ENCODE assay signal across 5 fruit fly cellular contexts in genomic region chr3L:22749147-22749550, dm6.
TF ChIP-seq lines count a peak whose summit lies in the region.

TSS of gene SPoCk (plus strand) at chr3L:22749444.

- TF ChIP-seq CTCF in S2 (optimal IDR thresholded peaks at IDR 0.05; lab: Kevin White, UChicago), result peak; percentile 37 to 46
- peak; percentile 63 for TF ChIP-seq CTCF in whole organism, embryonic (GFP tag; optimal IDR thresholded peaks at IDR 0.05; lab: Kevin White, UChicago)

TF ChIP-seq in whole organism, embryonic, 481 proteins besides CTCF, POLR2A, EP300 and RAD21 (continues in another document):
- TF ChIP-seq dysf (GFP tag; IDR thresholded peaks at IDR 0.05; lab: Robert Waterston, UW) (no peak), Chrac-16 (GFP tag; optimal IDR thresholded peaks at IDR 0.05; lab: Kevin White, UChicago) (no peak), scrt (GFP tag; optimal IDR thresholded peaks at IDR 0.05; lab: Kevin White, UChicago) (peak; percentile 20), jing (GFP tag; optimal IDR thresholded peaks at IDR 0.05; lab: Kevin White, UChicago) (no peak), CG1603 (tag; optimal IDR thresholded peaks at IDR 0.05; lab: Kevin White, UChicago) (peak; percentile 13), sd (tag; optimal IDR thresholded peaks at IDR 0.05; lab: Kevin White, UChicago) (no peak), Oli (tag; optimal IDR thresholded peaks at IDR 0.05; lab: Kevin White, UChicago) (no peak), CG31388 (GFP tag; optimal IDR thresholded peaks at IDR 0.05; lab: Kevin White, UChicago) (no peak), CG12769 (tag; optimal IDR thresholded peaks at IDR 0.05; lab: Kevin White, UChicago) (no peak), abd-A (tag; optimal IDR thresholded peaks at IDR 0.05; lab: Kevin White, UChicago) (peak; percentile 1), CG16813 (GFP tag; IDR thresholded peaks at IDR 0.05; lab: Robert Waterston, UW; ENCODE audit: partially characterized antibody) (peak; percentile 17; the same call in 1 of the 3 replicates), Spps (tag; optimal IDR thresholded peaks at IDR 0.05; lab: Kevin White, UChicago) (no peak), CG9797 (GFP tag; optimal IDR thresholded peaks at IDR 0.05; lab: Kevin White, UChicago) (peak; percentile 60), Sin3A (optimal IDR thresholded peaks at IDR 0.05; lab: Kevin White, UChicago) (no peak), prd (optimal IDR thresholded peaks at IDR 0.05; lab: Kevin White, UChicago) (no peak), prd (GFP tag; IDR thresholded peaks at IDR 0.05; lab: Robert Waterston, UW) (no peak), CG15073 (GFP tag; optimal IDR thresholded peaks at IDR 0.05; lab: Kevin White, UChicago) (no peak), Elba2 (GFP tag; optimal IDR thresholded peaks at IDR 0.05; lab: Kevin White, UChicago) (no peak), gsb-n (tag; optimal IDR thresholded peaks at IDR 0.05; lab: Kevin White, UChicago) (no peak), tup (GFP tag; optimal IDR thresholded peaks at IDR 0.05; lab: Kevin White, UChicago) (no peak), Abd-B (GFP tag; optimal IDR thresholded peaks at IDR 0.05; lab: Kevin White, UChicago) (no peak), Ada2b (GFP tag; IDR thresholded peaks at IDR 0.05; lab: Robert Waterston, UW) (no peak), CG2889 (GFP tag; IDR thresholded peaks at IDR 0.05; lab: Robert Waterston, UW) (no peak), otp (GFP tag; IDR thresholded peaks at IDR 0.05; lab: Robert Waterston, UW) (no peak)

TF ChIP-seq in whole organism, prepupa, 60 proteins besides CTCF, POLR2A, EP300 and RAD21:
- TF ChIP-seq Eip78C (GFP tag; lab: Kevin White, UChicago) (peak; percentile 69), CG1621 (tag; optimal IDR thresholded peaks at IDR 0.05; lab: Kevin White, UChicago) (peak; percentile 63), svp (GFP tag; lab: Kevin White, UChicago) (peak; percentile 57), CG3032 (tag; optimal IDR thresholded peaks at IDR 0.05; lab: Kevin White, UChicago) (peak; percentile 9), ss (GFP tag; optimal IDR thresholded peaks at IDR 0.05; lab: Kevin White, UChicago) (peak; percentile 21 to 34), dsx (GFP tag; optimal IDR thresholded peaks at IDR 0.05; lab: Kevin White, UChicago; ENCODE audit: poor library complexity, severe bottlenecking) (peak; percentile 39), Lpt (GFP tag; optimal IDR thresholded peaks at IDR 0.05; lab: Kevin White, UChicago) (no peak), Ets96B (tag; optimal IDR thresholded peaks at IDR 0.05; lab: Kevin White, UChicago) (no peak), CG3919 (GFP tag; optimal IDR thresholded peaks at IDR 0.05; lab: Kevin White, UChicago) (peak; percentile 29), fd59A (GFP tag; optimal IDR thresholded peaks at IDR 0.05; lab: Kevin White, UChicago) (no peak)

TF ChIP-seq in whole organism, pupa, 21 proteins besides CTCF, POLR2A, EP300 and RAD21:
- TF ChIP-seq CG8159 (tag; optimal IDR thresholded peaks at IDR 0.05; lab: Kevin White, UChicago) (peak; percentile 8), CG34367 (tag; optimal IDR thresholded peaks at IDR 0.05; lab: Kevin White, UChicago) (no peak), CG12605 (GFP tag; IDR thresholded peaks at IDR 0.05; lab: Robert Waterston, UW) (0 out of 2 replicates have a peak, but pooled peaks have one; percentile 15), CG4496 (GFP tag; IDR thresholded peaks at IDR 0.05; lab: Robert Waterston, UW) (no peak), CG13204 (GFP tag; optimal IDR thresholded peaks at IDR 0.05; lab: Kevin White, UChicago) (peak; percentile 22), D1 (tag; optimal IDR thresholded peaks at IDR 0.05; lab: Kevin White, UChicago) (peak; percentile 76)

TF ChIP-seq in whole organism, wandering third instar larva, 38 proteins besides CTCF, POLR2A, EP300 and RAD21:
- no peak for TF ChIP-seq Myc (optimal IDR thresholded peaks at IDR 0.05; lab: Kevin White, UChicago)
- TF ChIP-seq fru (GFP tag; optimal IDR thresholded peaks at IDR 0.05; lab: Kevin White, UChicago), result peak; percentile 56
- TF ChIP-seq jim (GFP tag; optimal IDR thresholded peaks at IDR 0.05; lab: Kevin White, UChicago), result no peak
- peak; percentile 19 for TF ChIP-seq Vsx2 (GFP tag; optimal IDR thresholded peaks at IDR 0.05; lab: Kevin White, UChicago; ENCODE audit: partially characterized antibody)
- TF ChIP-seq Jra (GFP tag; optimal IDR thresholded peaks at IDR 0.05; lab: Kevin White, UChicago), result no peak
- TF ChIP-seq dmrt93B (GFP tag; optimal IDR thresholded peaks at IDR 0.05; lab: Kevin White, UChicago), result no peak
- TF ChIP-seq HLH106 (tag; optimal IDR thresholded peaks at IDR 0.05; lab: Kevin White, UChicago), result no peak
- TF ChIP-seq dl (GFP tag; optimal IDR thresholded peaks at IDR 0.05; lab: Kevin White, UChicago; ENCODE audit: insufficient read depth in 1 of 2, partially characterized antibody in 2 of 2), result no peak
- no peak for TF ChIP-seq sv (GFP tag; optimal IDR thresholded peaks at IDR 0.05; lab: Kevin White, UChicago)
- TF ChIP-seq Hr78 (GFP tag; optimal IDR thresholded peaks at IDR 0.05; lab: Kevin White, UChicago), result no peak
- no peak for TF ChIP-seq CG9705 (GFP tag; optimal IDR thresholded peaks at IDR 0.05; lab: Kevin White, UChicago)
TF ChIP-seq in whole organism, wandering third instar larva: peak in this region for 2.
